Fruit fly (Drosophila melanogaster): ENCODE measurements around the gene att-ORFB.

- no peak for TF ChIP-seq psq (optimal IDR thresholded peaks at IDR 0.05)
- no peak for TF ChIP-seq CG8478 (optimal IDR thresholded peaks at IDR 0.05)
- TF ChIP-seq pan (optimal IDR thresholded peaks at IDR 0.05): no peak
- no peak for TF ChIP-seq Dll (optimal IDR thresholded peaks at IDR 0.05)
- TF ChIP-seq EcR (GFP tag; optimal IDR thresholded peaks at IDR 0.05): no peak
- no peak for TF ChIP-seq usp (GFP tag; optimal IDR thresholded peaks at IDR 0.05)
Observed at dm6 chr3R:20576789-20577188, 22.6 kb upstream of the att-ORFB start, which contains the start of the genes TFAM and CG5412.
